Worm (Caenorhabditis elegans) whole organism, midembryonic: ENCODE results near the gene dop-2.
A peak's percentile ranks its signal among the peaks of the same experiment; 100 is the strongest.

Experiments used
- T22C8.4 ChIP-seq: fragments of 200-800 bp; sonication (Bioruptor generic); IDR thresholded peaks from 2 replicates; pipeline ENCODE4 v1.3.6; 2022; ENCODE audit warnings: missing genetic modification characterization, missing compliant biosample characterization
- cog-1 ChIP-seq: sonication (generic microtip); optimal IDR thresholded peaks from 2 replicates; lab custom pipeline; 2016; ENCODE audit warnings: missing genetic modification characterization, missing compliant biosample characterization
- flt-1 ChIP-seq: fragments of 200-800 bp; sonication (Bioruptor generic); IDR thresholded peaks from 2 replicates; pipeline ENCODE4 v1.3.6; 2022; ENCODE audit warnings: missing genetic modification characterization, missing compliant biosample characterization
- klf-2 ChIP-seq: fragments of 200-800 bp; sonication (Bioruptor generic); conservative IDR thresholded peaks from 2 replicates; pipeline ENCODE4 v1.3.6; 2022; ENCODE audit warnings: missing genetic modification reagents, missing genetic modification characterization, missing compliant biosample characterization
- med-1 ChIP-seq: sonication (generic microtip); optimal IDR thresholded peaks from 2 replicates; lab custom pipeline; 2017; ENCODE audit warnings: missing genetic modification characterization, mild to moderate bottlenecking, missing compliant biosample characterization, antibody characterized with exemption, missing genetic modification reagents; ENCODE audit not compliant: insufficient read depth
- ref-1 ChIP-seq: fragments of 200-800 bp; sonication (Bioruptor generic); conservative IDR thresholded peaks from 2 replicates; pipeline ENCODE4 v1.3.6; 2022; ENCODE audit warnings: missing genetic modification reagents, missing genetic modification characterization, missing compliant biosample characterization
- tab-1 ChIP-seq: fragments of 200-800 bp; sonication (Bioruptor generic); IDR thresholded peaks from 2 replicates; pipeline ENCODE4 v1.3.6; 2022; ENCODE audit warnings: missing genetic modification characterization, missing compliant biosample characterization
- ztf-23 ChIP-seq: fragments of 200-800 bp; sonication (Bioruptor generic); IDR thresholded peaks from 2 replicates; pipeline ENCODE4 v1.3.6; 2022; ENCODE audit warnings: missing genetic modification reagents, missing genetic modification characterization, missing compliant biosample characterization
- ztf-29 ChIP-seq: fragments of 200-800 bp; sonication (Bioruptor generic); IDR thresholded peaks from 2 replicates; pipeline ENCODE4 v1.3.6; 2022; ENCODE audit warnings: missing genetic modification reagents, missing genetic modification characterization, missing compliant biosample characterization

The dop-2 gene

DNA sequence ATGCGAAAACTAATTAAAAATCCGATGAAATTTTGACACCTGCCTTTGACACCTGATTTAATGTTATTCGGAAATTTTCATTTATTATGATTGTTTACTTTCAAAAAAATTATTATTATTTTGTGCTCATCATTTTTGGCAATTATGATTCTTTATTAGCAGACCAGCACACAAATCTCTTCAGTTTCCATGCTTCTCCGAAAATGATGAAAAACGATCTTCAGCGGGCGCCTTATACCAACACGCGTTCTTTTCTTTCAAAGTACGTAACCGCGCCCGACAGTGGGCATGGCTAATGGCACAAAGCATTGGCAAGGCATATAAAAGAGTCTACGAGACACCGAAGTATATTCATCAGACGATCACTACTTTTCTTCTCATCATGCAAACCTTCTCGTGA is 11.5 kb downstream of the dop-2 start, which contains the start of gene idpc-6:
idpc-6 (plus strand) TSS at position 301 of the 400 bp plus-strand sequence.
- TF ChIP-seq cog-1 (tag; lab: Kevin White, UChicago), result no peak
- no peak for TF ChIP-seq T22C8.4
- no peak for TF ChIP-seq klf-2
- no peak for TF ChIP-seq ref-1 (GFP tag; lab: Robert Waterston, UW)

- no peak for TF ChIP-seq med-1
- TF ChIP-seq ztf-23 (GFP tag; lab: Robert Waterston, UW), result no peak
- TF ChIP-seq cog-1 (tag; lab: Kevin White, UChicago), result no peak
- 0 out of 2 replicates have a peak, but pooled peaks have one; percentile 35 for TF ChIP-seq flt-1
Observed at ce11 chrV:9620417-9620816, 12.1 kb downstream of the dop-2 start.

DNA sequence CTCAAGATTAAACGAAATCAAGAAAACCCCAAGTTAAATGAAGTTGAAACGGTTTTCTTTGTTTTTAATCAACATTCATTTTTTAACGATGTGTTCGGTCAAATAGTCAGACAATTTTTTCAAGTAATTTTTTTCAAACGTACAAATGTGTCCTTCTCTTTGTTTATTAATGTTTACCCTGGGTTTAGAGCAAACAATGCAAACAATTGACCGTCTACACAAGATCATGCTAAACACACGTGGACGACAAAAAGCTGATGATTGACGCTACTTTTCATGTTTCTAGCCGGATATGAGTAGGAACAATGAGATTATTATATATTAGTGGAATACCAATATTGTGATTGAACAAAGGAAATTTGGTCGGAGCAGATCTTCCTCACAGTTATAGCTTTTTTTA is 13.1 kb downstream of the dop-2 start:
- TF ChIP-seq klf-2 (no peak), flt-1 (no peak), ref-1 (GFP tag; lab: Robert Waterston, UW) (no peak), tab-1 (GFP tag; lab: Robert Waterston, UW) (no peak), ztf-29 (GFP tag; lab: Robert Waterston, UW) (no peak)

- 0 out of 2 replicates have a peak, but pooled peaks have one; percentile 30 for TF ChIP-seq ztf-23 (GFP tag; lab: Robert Waterston, UW)
Observed at ce11 chrV:9622338-9622737, 14.0 kb downstream of the dop-2 start.

DNA sequence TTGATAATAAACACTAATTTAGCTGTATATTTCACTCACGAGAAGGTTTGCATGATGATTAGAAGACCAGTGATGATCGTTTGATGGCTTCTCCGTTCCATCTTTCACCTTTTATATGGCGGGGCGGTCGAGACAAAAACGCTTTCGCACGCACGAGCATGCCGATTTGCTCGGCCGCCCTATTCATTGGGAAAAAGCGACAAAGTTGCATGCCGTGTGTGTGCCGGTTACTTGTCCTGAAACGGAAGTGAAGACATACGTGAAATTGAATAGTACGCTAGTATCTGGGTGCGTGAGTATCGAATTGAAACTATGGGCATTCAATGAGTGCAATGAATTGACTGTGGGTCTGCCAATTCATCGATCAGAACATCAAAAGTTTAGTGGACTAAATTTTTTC is 14.5 kb downstream of the dop-2 start, which contains the start of gene idpc-5:
idpc-5 (minus strand) TSS at position 101 of the 400 bp plus-strand sequence.
- TF ChIP-seq flt-1 (no peak), cog-1 (tag; lab: Kevin White, UChicago) (no peak), tab-1 (GFP tag; lab: Robert Waterston, UW) (no peak), ztf-29 (GFP tag; lab: Robert Waterston, UW) (no peak), ztf-23 (GFP tag; lab: Robert Waterston, UW) (no peak), T22C8.4 (no peak), klf-2 (no peak), med-1 (no peak), ref-1 (GFP tag; lab: Robert Waterston, UW) (no peak)

DNA sequence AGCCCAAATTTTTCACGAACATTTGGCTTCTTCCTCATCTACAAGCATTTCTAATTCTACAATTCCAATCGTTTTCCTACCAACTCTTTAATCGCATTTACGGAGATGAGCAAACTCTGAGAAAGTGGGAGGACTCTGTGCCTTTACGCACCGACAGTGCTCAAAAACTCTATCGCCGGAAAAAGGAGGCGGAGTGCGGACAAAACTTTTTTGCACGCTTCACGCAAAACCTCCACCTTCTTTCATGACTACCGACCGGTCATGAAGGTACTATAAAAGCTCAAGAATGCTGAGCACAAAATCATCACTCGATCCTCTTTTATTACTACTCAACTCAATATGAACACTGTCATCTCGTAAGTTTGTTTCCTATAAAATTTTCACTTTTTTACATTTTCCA is 16.8 kb downstream of the dop-2 start, which contains the start of gene idpc-4:
idpc-4 (plus strand) TSS at position 301 of the 400 bp plus-strand sequence.
- TF ChIP-seq ztf-23 (GFP tag; lab: Robert Waterston, UW) (no peak), ref-1 (GFP tag; lab: Robert Waterston, UW) (no peak), T22C8.4 (no peak), klf-2 (no peak), flt-1 (no peak), tab-1 (GFP tag; lab: Robert Waterston, UW) (no peak), ztf-29 (GFP tag; lab: Robert Waterston, UW) (no peak), med-1 (no peak), cog-1 (tag; lab: Kevin White, UChicago) (no peak)

- TF ChIP-seq klf-2 (no peak), ztf-29 (GFP tag; lab: Robert Waterston, UW) (no peak), ref-1 (GFP tag; lab: Robert Waterston, UW) (no peak), ztf-23 (GFP tag; lab: Robert Waterston, UW) (no peak), flt-1 (no peak), T22C8.4 (no peak), tab-1 (GFP tag; lab: Robert Waterston, UW) (no peak; the same call in 1 of the 2 replicates), med-1 (no peak), cog-1 (tag; lab: Kevin White, UChicago) (no peak)
Observed at ce11 chrV:9625604-9626446, 17.5 kb downstream of the dop-2 start, which contains the start of gene T06E4.7. T06E4.7 (plus strand) TSS chrV:9626396.

- TF ChIP-seq cog-1 (tag; lab: Kevin White, UChicago) (no peak), tab-1 (GFP tag; lab: Robert Waterston, UW) (no peak), T22C8.4 (no peak), klf-2 (no peak), flt-1 (no peak), ztf-29 (GFP tag; lab: Robert Waterston, UW) (no peak), med-1 (no peak), ref-1 (GFP tag; lab: Robert Waterston, UW) (no peak), ztf-23 (GFP tag; lab: Robert Waterston, UW) (no peak)
Observed at ce11 chrV:9628603-9629002, 20.2 kb downstream of the dop-2 start.

ce11 chrV:9629114-9629513 is 20.8 kb downstream of the dop-2 start, which contains the start of gene idpc-3:
idpc-3 (minus strand) TSS chrV:9629214.
- TF ChIP-seq flt-1 (no peak), ztf-23 (GFP tag; lab: Robert Waterston, UW) (no peak), ztf-29 (GFP tag; lab: Robert Waterston, UW) (no peak)

- no peak for TF ChIP-seq med-1
- no peak for TF ChIP-seq klf-2
- no peak for TF ChIP-seq ref-1 (GFP tag; lab: Robert Waterston, UW)
- no peak for TF ChIP-seq ztf-23 (GFP tag; lab: Robert Waterston, UW)
- TF ChIP-seq tab-1 (GFP tag; lab: Robert Waterston, UW), result no peak
- TF ChIP-seq flt-1, result no peak
- TF ChIP-seq T22C8.4, result no peak
- TF ChIP-seq ztf-29 (GFP tag; lab: Robert Waterston, UW), result no peak
Observed at ce11 chrV:9629643-9630042, 21.3 kb downstream of the dop-2 start, which contains the start of gene col-146. col-146 (plus strand) TSS chrV:9629943.

DNA sequence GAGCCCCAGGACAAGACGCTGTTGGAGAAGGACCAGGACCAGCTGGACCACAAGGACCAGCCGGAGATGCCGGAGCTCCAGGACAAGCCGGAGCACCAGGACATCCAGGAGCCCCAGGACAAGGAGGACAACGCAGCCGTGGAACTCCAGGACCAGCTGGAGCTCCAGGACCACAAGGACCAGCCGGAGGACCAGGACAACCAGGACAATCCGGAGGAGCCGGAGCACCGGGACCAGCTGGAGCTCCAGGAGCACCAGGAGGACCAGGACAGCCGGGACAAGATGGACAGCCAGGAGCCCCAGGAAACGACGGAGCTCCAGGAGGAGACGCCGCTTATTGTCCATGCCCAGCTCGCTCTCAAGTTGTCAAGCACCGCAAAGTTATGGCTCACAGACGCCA is 22.2 kb downstream of the dop-2 start:
- TF ChIP-seq T22C8.4, result no peak
- no peak for TF ChIP-seq ztf-29 (GFP tag; lab: Robert Waterston, UW)
- TF ChIP-seq tab-1 (GFP tag; lab: Robert Waterston, UW), result no peak
- no peak for TF ChIP-seq cog-1 (tag; lab: Kevin White, UChicago)
